Worm (Caenorhabditis elegans): Measurements from ENCODE around the gene srh-240.

ce11 chrV:2815956-2816355 lies 49.0 kb upstream of the srh-240 start, which contains the start of gene F54E2.5:
- TF ChIP-seq hlh-30 (tag; optimal IDR thresholded peaks at IDR 0.05; ENCODE audit: insufficient read depth), result no peak
- TF ChIP-seq lsy-2 (tag; optimal IDR thresholded peaks at IDR 0.05), result no peak
- no peak for TF ChIP-seq nhr-10 (tag; optimal IDR thresholded peaks at IDR 0.05)
- no peak for TF ChIP-seq unc-62 (GFP tag; optimal IDR thresholded peaks at IDR 0.05 in 1 of 2)
- no peak for TF ChIP-seq unc-62 (tag; optimal IDR thresholded peaks at IDR 0.05)
- no peak for TF ChIP-seq nhr-11 (tag; optimal IDR thresholded peaks at IDR 0.05)
- no peak for TF ChIP-seq ceh-28 (tag; optimal IDR thresholded peaks at IDR 0.05)
- no peak for TF ChIP-seq nhr-77 (tag; optimal IDR thresholded peaks at IDR 0.05)
- TF ChIP-seq nhr-237 (tag; optimal IDR thresholded peaks at IDR 0.05), result no peak
- TF ChIP-seq pha-4 (GFP tag; IDR thresholded peaks at IDR 0.05), result no peak
- TF ChIP-seq pha-4 (tag; optimal IDR thresholded peaks at IDR 0.05), result no peak
- no peak for TF ChIP-seq zip-11 (GFP tag; IDR thresholded peaks at IDR 0.05)

All from whole organism, L4 larva.